Worm (Caenorhabditis elegans): ENCODE results near the gene sru-12.

- TF ChIP-seq him-1 (tag; optimal IDR thresholded peaks at IDR 0.05) (no peak), W03F9.2 (tag; optimal IDR thresholded peaks at IDR 0.05) (no peak)
Measured at ce11 chrIV:13582909-13583308, at the start of gene sru-12.

Data from whole organism, L4/young adult.